Worm (Caenorhabditis elegans) whole organism, L4 larva: Measurements from ENCODE around the gene rfc-2.

Source experiments
- hmg-1.1 ChIP-seq: fragments of 200-800 bp; sonication (Bioruptor generic); IDR thresholded peaks from 2 replicates; pipeline ENCODE4 v1.3.6; 2022; ENCODE audit warnings: missing genetic modification reagents, missing genetic modification characterization, missing compliant biosample characterization
- nhr-237 ChIP-seq: sonication (generic microtip); optimal IDR thresholded peaks from 2 replicates; lab custom pipeline; 2017; ENCODE audit warnings: missing biosample characterization, missing genetic modification characterization
- zag-1 ChIP-seq: fragments of 150-350 bp; optimal IDR thresholded peaks from 2 replicates; lab custom pipeline; 2014; ENCODE audit warnings: missing biosample characterization, missing genetic modification characterization

ce11 chrIV:1328682-1329212, 18.4 kb upstream of the rfc-2 start, which contains the start of gene F53H1.3:
- TF ChIP-seq nhr-237 (no peak), hmg-1.1 (GFP tag; lab: Robert Waterston, UW) (no peak), zag-1 (no peak)
